Worm (Caenorhabditis elegans) whole organism, L1 larva: ENCODE results near the gene rmh-2.

Source experiments
- F16B12.6 ChIP-seq: fragments of 150-350 bp; optimal IDR thresholded peaks from 2 replicates; lab custom pipeline; 2014; ENCODE audit warnings: missing biosample characterization, missing genetic modification characterization
- Y116A8C.19 ChIP-seq: sonication (generic microtip); optimal IDR thresholded peaks from 2 replicates; lab custom pipeline; 2016; ENCODE audit warnings: missing compliant biosample characterization, missing genetic modification characterization, borderline replicate concordance
- alr-1 ChIP-seq: fragments of 200-800 bp; sonication (Bioruptor generic); optimal IDR thresholded peaks from 2 replicates; lab custom pipeline; 2018; ENCODE audit warnings: borderline replicate concordance, mild to moderate bottlenecking, missing genetic modification characterization, missing compliant biosample characterization
- aly-2 ChIP-seq: fragments of 150-350 bp; optimal IDR thresholded peaks from 2 replicates; lab custom pipeline; 2014; ENCODE audit warnings: missing biosample characterization, missing genetic modification characterization
- blmp-1 ChIP-seq: fragments of 150-350 bp; optimal IDR thresholded peaks from 2 replicates; lab custom pipeline; 2014; ENCODE audit warnings: missing biosample characterization, missing genetic modification characterization
- efl-1 ChIP-seq, 4 experiments: fragments of 150-350 bp; optimal IDR thresholded peaks in 3 of 4; peaks in 1 of 4; 1 replicate in 1 of 4; 2 replicates in 3 of 4; lab custom pipeline; 2014; ENCODE audit warnings: missing biosample characterization in 2 of 4, missing genetic modification characterization in 2 of 4, missing genetic modification reagents in 2 of 4
- egl-27 ChIP-seq, 2 experiments: fragments of 150-350 bp in 1 of 2; sonication (generic microtip); optimal IDR thresholded peaks; 3 replicates each; lab custom pipeline; 2017 to 2018; ENCODE audit warnings: missing biosample characterization in 2 of 2, missing genetic modification characterization in 2 of 2, missing genetic modification reagents in 2 of 2
- elt-2 ChIP-seq: sonication (generic microtip); optimal IDR thresholded peaks from 2 replicates; lab custom pipeline; 2016; ENCODE audit warnings: missing genetic modification characterization, mild to moderate bottlenecking, inconsistent platforms, missing compliant biosample characterization, missing genetic modification reagents
- elt-3 ChIP-seq, 6 experiments: fragments of 150-350 bp in 1 of 6; sonication (generic microtip); optimal IDR thresholded peaks; 2 replicates each; lab custom pipeline; 2017 to 2018; ENCODE audit warnings: missing biosample characterization in 6 of 6, missing genetic modification characterization in 6 of 6, inconsistent platforms in 1 of 6
- fkh-10 ChIP-seq: sonication (generic microtip); optimal IDR thresholded peaks from 2 replicates; lab custom pipeline; 2017; ENCODE audit warnings: missing biosample characterization, missing genetic modification reagents, missing genetic modification characterization
- fkh-4 ChIP-seq: sonication (generic microtip); optimal IDR thresholded peaks from 2 replicates; lab custom pipeline; 2016; ENCODE audit warnings: missing compliant biosample characterization, missing genetic modification characterization, borderline replicate concordance
- hpl-2 ChIP-seq: fragments of 150-350 bp; optimal IDR thresholded peaks from 2 replicates; lab custom pipeline; 2014; ENCODE audit warnings: missing biosample characterization, missing genetic modification reagents, missing genetic modification characterization
- isw-1 ChIP-seq: fragments of 200-800 bp; sonication (Bioruptor generic); IDR thresholded peaks from 2 replicates; pipeline ENCODE4 v1.3.6; 2022; ENCODE audit warnings: missing genetic modification characterization, missing compliant biosample characterization
- jun-1 ChIP-seq: fragments of 150-350 bp; optimal IDR thresholded peaks from 2 replicates; lab custom pipeline; 2014; ENCODE audit warnings: missing biosample characterization, missing genetic modification reagents, missing genetic modification characterization
- lin-15B ChIP-seq: fragments of 150-350 bp; sonication (generic microtip); optimal IDR thresholded peaks from 3 replicates; lab custom pipeline; 2014; ENCODE audit warnings: missing biosample characterization, missing genetic modification characterization
- lir-3 ChIP-seq: sonication (generic microtip); optimal IDR thresholded peaks from 2 replicates; lab custom pipeline; 2016; ENCODE audit warnings: mild to moderate bottlenecking, missing genetic modification characterization, moderate library complexity, missing compliant biosample characterization; ENCODE audit not compliant: poor library complexity
- mef-2 ChIP-seq: fragments of 150-350 bp; optimal IDR thresholded peaks from 2 replicates; lab custom pipeline; 2014; ENCODE audit warnings: missing biosample characterization, missing genetic modification characterization
- nhr-28 ChIP-seq: fragments of 150-350 bp; optimal IDR thresholded peaks from 2 replicates; lab custom pipeline; 2014; ENCODE audit warnings: missing biosample characterization, missing genetic modification characterization
- nhr-76 ChIP-seq: sonication (generic microtip); optimal IDR thresholded peaks from 2 replicates; lab custom pipeline; 2017; ENCODE audit warnings: missing biosample characterization, missing genetic modification characterization
- nhr-77 ChIP-seq: fragments of 150-350 bp; optimal IDR thresholded peaks from 2 replicates; lab custom pipeline; 2014; ENCODE audit warnings: missing biosample characterization, missing genetic modification characterization
- nhr-90 ChIP-seq: sonication (generic microtip); optimal IDR thresholded peaks from 2 replicates; lab custom pipeline; 2016; ENCODE audit warnings: mild to moderate bottlenecking, missing genetic modification characterization, missing compliant biosample characterization; ENCODE audit not compliant: poor library complexity
- pax-3 ChIP-seq: fragments of 200-800 bp; sonication (Bioruptor generic); optimal IDR thresholded peaks from 2 replicates; lab custom pipeline; 2018; ENCODE audit warnings: mild to moderate bottlenecking, missing genetic modification characterization, moderate library complexity, missing compliant biosample characterization
- pqm-1 ChIP-seq: sonication (generic microtip); optimal IDR thresholded peaks from 3 replicates; lab custom pipeline; 2017; ENCODE audit warnings: missing biosample characterization, missing genetic modification characterization
- skn-1 ChIP-seq: fragments of 150-350 bp; optimal IDR thresholded peaks from 2 replicates; lab custom pipeline; 2014; ENCODE audit warnings: missing biosample characterization, missing genetic modification characterization
- snpc-4 ChIP-seq: fragments of 150-350 bp; optimal IDR thresholded peaks from 2 replicates; lab custom pipeline; 2014; ENCODE audit warnings: missing biosample characterization, missing genetic modification characterization
- sox-4 ChIP-seq: sonication (generic microtip); optimal IDR thresholded peaks from 2 replicates; lab custom pipeline; 2016; ENCODE audit warnings: missing genetic modification characterization, missing compliant biosample characterization
- sup-37 ChIP-seq: fragments of 200-800 bp; sonication (Bioruptor generic); optimal IDR thresholded peaks from 2 replicates; lab custom pipeline; 2018; ENCODE audit warnings: mild to moderate bottlenecking, missing genetic modification characterization, missing compliant biosample characterization
- swsn-7 ChIP-seq: sonication (generic microtip); optimal IDR thresholded peaks from 2 replicates; lab custom pipeline; 2016; ENCODE audit warnings: missing genetic modification characterization, missing compliant biosample characterization
- tbx-2 ChIP-seq: sonication (generic microtip); optimal IDR thresholded peaks from 2 replicates; lab custom pipeline; 2016; ENCODE audit warnings: missing genetic modification characterization, missing compliant biosample characterization
- unc-62 ChIP-seq: fragments of 150-350 bp; optimal IDR thresholded peaks from 2 replicates; lab custom pipeline; 2014; ENCODE audit warnings: missing biosample characterization, missing genetic modification reagents, missing genetic modification characterization
- unc-98 ChIP-seq: fragments of 200-800 bp; sonication (Bioruptor generic); IDR thresholded peaks from 2 replicates; pipeline ENCODE4 v1.3.6; 2022; ENCODE audit warnings: missing genetic modification characterization, missing compliant biosample characterization
- vab-15 ChIP-seq: sonication (generic microtip); optimal IDR thresholded peaks from 2 replicates; lab custom pipeline; 2017; ENCODE audit warnings: missing genotype, mild to moderate bottlenecking, missing genetic modification characterization, missing compliant biosample characterization
- xbp-1 ChIP-seq: sonication (generic microtip); optimal IDR thresholded peaks from 2 replicates; lab custom pipeline; 2016; ENCODE audit warnings: missing genetic modification characterization, missing compliant biosample characterization
- ztf-4 ChIP-seq: fragments of 150-350 bp; optimal IDR thresholded peaks from 2 replicates; lab custom pipeline; 2014; ENCODE audit warnings: missing biosample characterization, missing genetic modification characterization

rmh-2 gene

ce11 chrV:9958654-9959053, 28.1 kb upstream of the rmh-2 start (continued):
- TF ChIP-seq efl-1 (optimal IDR thresholded peaks at IDR 0.05; lab: Kevin White, UChicago): peak in 1 of 2 experiments; percentile 19
- TF ChIP-seq efl-1 (GFP tag; optimal IDR thresholded peaks at IDR 0.05 in 1 of 2; lab: Kevin White, UChicago): no peak
- no peak for TF ChIP-seq sup-37 (GFP tag; lab: Kevin White, UChicago)
- TF ChIP-seq alr-1 (tag; lab: Kevin White, UChicago): no peak
- TF ChIP-seq ztf-4: no peak

ce11 chrV:9958231-9958630, 27.7 kb upstream of the rmh-2 start, which contains the start of gene anmt-3:
Gene anmt-3, minus strand, starts transcription at chrV:9958331.
- TF ChIP-seq nhr-28 (tag; lab: Kevin White, UChicago) (no peak), efl-1 (optimal IDR thresholded peaks at IDR 0.05; lab: Kevin White, UChicago) (no peak), efl-1 (GFP tag; optimal IDR thresholded peaks at IDR 0.05 in 1 of 2; lab: Kevin White, UChicago) (peak in 1 of 2 experiments; percentile 25)
- TF ChIP-seq, all 84 proteins: peak for 1

DNA sequence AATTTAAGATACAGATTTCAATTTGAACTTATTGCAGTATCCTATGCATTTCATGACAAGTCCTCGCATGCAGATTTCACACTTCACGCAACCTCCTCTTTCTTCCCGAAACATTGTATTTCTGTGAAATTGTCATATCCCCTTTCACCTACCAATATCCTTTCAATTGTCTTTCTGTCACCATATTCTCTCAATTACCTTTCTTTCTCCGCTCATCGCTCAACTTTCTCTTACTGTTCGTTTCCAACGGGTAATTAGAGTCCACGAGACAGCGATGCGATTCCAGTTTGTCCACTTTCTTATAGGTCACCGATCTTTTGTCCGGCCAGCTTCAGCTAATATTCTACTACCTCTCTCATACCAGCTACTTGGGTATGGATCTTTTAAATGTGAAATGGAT, 21.8 kb upstream of the rmh-2 start, which contains the start of gene mam-5:
Gene mam-5 (plus strand): TSS at position 304 of the 400 bp plus-strand sequence.
- TF ChIP-seq efl-1 (optimal IDR thresholded peaks at IDR 0.05; lab: Kevin White, UChicago): no peak
- peak in 1 of 2 experiments; percentile 24 for TF ChIP-seq efl-1 (GFP tag; optimal IDR thresholded peaks at IDR 0.05 in 1 of 2; lab: Kevin White, UChicago)
- TF ChIP-seq elt-3 (tag; optimal IDR thresholded peaks at IDR 0.05; lab: Kevin White, UChicago): no peak
- peak; percentile 53 for TF ChIP-seq blmp-1 (tag; lab: Kevin White, UChicago)
- TF ChIP-seq, all 84 proteins: peak for 2

DNA sequence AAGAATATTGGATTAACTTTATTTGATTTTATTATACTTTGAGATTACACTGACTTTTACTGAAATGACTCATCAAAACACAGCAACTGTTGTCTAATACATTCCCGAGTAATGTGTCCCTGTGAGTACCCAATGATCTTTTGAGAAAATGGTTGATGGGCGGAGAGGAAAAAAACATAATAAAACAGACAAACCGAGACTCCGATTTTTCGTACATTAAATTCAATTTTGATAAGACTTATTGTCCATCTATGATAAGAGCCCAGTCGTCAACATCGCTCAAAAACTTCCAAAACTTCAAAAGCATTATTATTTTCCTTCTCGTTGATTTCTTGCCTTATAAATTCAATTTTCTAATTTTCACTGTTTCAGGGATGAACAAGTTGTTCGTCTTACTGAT, 20.3 kb upstream of the rmh-2 start, which contains the start of gene ttr-46:
Gene ttr-46 (plus strand): TSS at position 373 of the 400 bp plus-strand sequence.
- TF ChIP-seq efl-1 (optimal IDR thresholded peaks at IDR 0.05; lab: Kevin White, UChicago): no peak
- TF ChIP-seq efl-1 (GFP tag; optimal IDR thresholded peaks at IDR 0.05 in 1 of 2; lab: Kevin White, UChicago): peak in 1 of 2 experiments; percentile 86
- no peak for TF ChIP-seq skn-1 (tag; lab: Kevin White, UChicago)
- peak; percentile 7 for TF ChIP-seq elt-2 (tag; lab: Kevin White, UChicago)

DNA sequence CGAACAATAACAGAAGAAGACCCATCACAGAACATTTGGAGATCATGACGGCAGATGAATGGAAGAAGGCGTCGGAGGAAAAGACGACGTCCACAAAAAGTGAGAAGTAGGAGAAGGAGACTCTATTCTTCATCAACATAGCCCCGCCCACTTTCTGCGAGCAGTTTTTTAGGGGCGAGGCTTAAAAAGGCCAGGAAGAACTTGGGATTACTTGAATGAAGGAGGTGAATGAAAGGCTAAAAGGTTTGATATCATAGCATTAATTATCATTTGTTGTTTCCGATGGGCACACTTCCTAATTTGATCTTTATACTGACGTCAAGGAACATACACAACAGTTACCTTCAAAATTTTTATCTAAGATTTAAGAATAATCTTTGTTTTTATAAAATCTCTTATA, 18.3 kb upstream of the rmh-2 start, which contains the start of gene nlp-58:
Gene nlp-58 (minus strand): TSS at position 101 of the 400 bp plus-strand sequence.
- TF ChIP-seq F16B12.6 (tag; lab: Kevin White, UChicago) (no peak), sox-4 (tag; lab: Kevin White, UChicago) (no peak), unc-98 (GFP tag; lab: Robert Waterston, UW) (no peak), xbp-1 (tag; lab: Kevin White, UChicago) (no peak), pqm-1 (no peak), lir-3 (tag; lab: Kevin White, UChicago) (no peak), hpl-2 (GFP tag; lab: Kevin White, UChicago) (no peak), sup-37 (GFP tag; lab: Kevin White, UChicago) (no peak), isw-1 (GFP tag; lab: Robert Waterston, UW) (no peak), swsn-7 (no peak), aly-2 (tag; lab: Kevin White, UChicago) (no peak), snpc-4 (tag; lab: Kevin White, UChicago) (no peak), nhr-77 (tag; lab: Kevin White, UChicago) (no peak), mef-2 (tag; lab: Kevin White, UChicago) (no peak), elt-3 (tag; optimal IDR thresholded peaks at IDR 0.05; lab: Kevin White, UChicago) (no peak), blmp-1 (tag; lab: Kevin White, UChicago) (no peak), Y116A8C.19 (tag; lab: Kevin White, UChicago) (no peak), jun-1 (no peak), pax-3 (no peak), vab-15 (tag; lab: Kevin White, UChicago) (no peak)

DNA sequence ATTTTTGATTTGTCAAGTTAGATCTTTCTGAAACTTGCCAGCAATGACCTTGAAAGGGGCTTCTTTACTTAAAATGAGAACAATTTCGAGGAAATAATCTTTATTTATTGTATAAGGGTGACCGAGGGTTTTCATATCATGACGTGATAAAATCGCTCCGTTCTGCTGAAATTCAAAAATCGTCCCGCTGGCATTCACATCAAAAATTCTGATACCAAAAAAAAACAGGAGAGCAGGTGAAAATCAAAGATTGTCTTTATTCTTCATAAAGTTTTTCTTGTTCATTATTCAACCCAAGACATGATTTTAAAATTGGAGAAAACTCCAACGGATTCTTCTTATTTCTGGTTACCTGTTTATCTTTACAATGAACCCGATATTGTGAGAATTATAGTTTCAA, 13.5 kb upstream of the rmh-2 start, which contains the start of gene sre-28:
Gene sre-28 (plus strand): TSS at position 301 of the 400 bp plus-strand sequence.
- TF ChIP-seq isw-1 (GFP tag; lab: Robert Waterston, UW): no peak
- TF ChIP-seq nhr-28 (tag; lab: Kevin White, UChicago): no peak
- TF ChIP-seq nhr-76: no peak
- no peak for TF ChIP-seq tbx-2 (tag; lab: Kevin White, UChicago)
- TF ChIP-seq fkh-10 (GFP tag; lab: Kevin White, UChicago): no peak
- no peak for TF ChIP-seq nhr-90 (tag; lab: Kevin White, UChicago)
- TF ChIP-seq unc-62 (GFP tag; lab: Kevin White, UChicago): no peak
- TF ChIP-seq lin-15B: no peak
- TF ChIP-seq egl-27 (tag; optimal IDR thresholded peaks at IDR 0.05; lab: Kevin White, UChicago): no peak
- TF ChIP-seq fkh-4 (tag; lab: Kevin White, UChicago): no peak
